Fruit fly (Drosophila melanogaster) whole organism, prepupa: Measurements from ENCODE around the gene Ulp1.
A peak's percentile ranks its signal among the peaks of the same experiment; 100 is the strongest.

Experiments used
- Blimp-1 ChIP-seq: fragments of 200-800 bp; sonication (Bioruptor generic); optimal IDR thresholded peaks from 3 replicates; lab custom pipeline; 2017; ENCODE audit warnings: missing biosample characterization, missing genetic modification characterization, mild to moderate bottlenecking, moderate library complexity, missing genetic modification reagents
- CG10631 ChIP-seq: fragments of 200-800 bp; sonication (Bioruptor generic); optimal IDR thresholded peaks from 2 replicates; lab custom pipeline; 2016; ENCODE audit warnings: missing biosample characterization, missing genetic modification characterization
- CG10669 ChIP-seq: fragments of 200-800 bp; sonication (Bioruptor generic); optimal IDR thresholded peaks from 3 replicates; lab custom pipeline; 2018; ENCODE audit warnings: missing biosample characterization, mild to moderate bottlenecking, missing genetic modification characterization, moderate library complexity
- CG11294 ChIP-seq: fragments of 200-800 bp; sonication (Bioruptor generic); IDR thresholded peaks from 2 replicates; pipeline ENCODE4 v1.3.6; 2022; ENCODE audit warnings: missing biosample characterization, missing genetic modification characterization
- CG11902 ChIP-seq: fragments of 200-800 bp; sonication (Bioruptor generic); optimal IDR thresholded peaks from 3 replicates; lab custom pipeline; 2016; ENCODE audit warnings: missing biosample characterization, missing genetic modification characterization
- CG15336 ChIP-seq: fragments of 200-800 bp; sonication (Bioruptor generic); IDR thresholded peaks from 2 replicates; pipeline ENCODE4 v1.3.6; 2022; ENCODE audit warnings: missing biosample characterization, missing genetic modification characterization
- CG1621 ChIP-seq: fragments of 200-800 bp; sonication (Bioruptor generic); optimal IDR thresholded peaks from 3 replicates; lab custom pipeline; 2018; ENCODE audit warnings: missing biosample characterization, mild to moderate bottlenecking, missing genetic modification characterization
- CG16779 ChIP-seq: fragments of 200-800 bp; sonication (Bioruptor generic); optimal IDR thresholded peaks from 3 replicates; lab custom pipeline; 2017; ENCODE audit warnings: missing biosample characterization, mild to moderate bottlenecking, missing genetic modification characterization
- CG3032 ChIP-seq: fragments of 200-800 bp; optimal IDR thresholded peaks from 2 replicates; lab custom pipeline; 2019; ENCODE audit warnings: missing biosample characterization, mild to moderate bottlenecking, missing genetic modification characterization, moderate library complexity
- CG31627 ChIP-seq: fragments of 200-800 bp; sonication (Bioruptor generic); optimal IDR thresholded peaks from 3 replicates; lab custom pipeline; 2016; ENCODE audit warnings: missing biosample characterization, missing genetic modification characterization
- CG32006 ChIP-seq: fragments of 200-800 bp; sonication (Bioruptor generic); optimal IDR thresholded peaks from 3 replicates; lab custom pipeline; 2017; ENCODE audit warnings: missing biosample characterization, mild to moderate bottlenecking, missing genetic modification characterization
- CG34406 ChIP-seq: fragments of 200-800 bp; sonication (Bioruptor generic); optimal IDR thresholded peaks from 3 replicates; lab custom pipeline; 2016; ENCODE audit warnings: missing biosample characterization, missing genetic modification characterization
- CG3919 ChIP-seq: fragments of 200-800 bp; sonication (Bioruptor generic); optimal IDR thresholded peaks from 3 replicates; lab custom pipeline; 2016; ENCODE audit warnings: missing biosample characterization, missing genetic modification characterization
- CG4318 ChIP-seq: fragments of 200-800 bp; sonication (Bioruptor generic); optimal IDR thresholded peaks from 3 replicates; lab custom pipeline; 2017; ENCODE audit warnings: missing biosample characterization, mild to moderate bottlenecking, missing genetic modification characterization
- CG6163 ChIP-seq: fragments of 200-800 bp; sonication (Bioruptor generic); IDR thresholded peaks from 3 replicates; pipeline ENCODE4 v1.3.6; 2022; ENCODE audit warnings: missing biosample characterization, missing genetic modification characterization
- CG6276 ChIP-seq: fragments of 200-800 bp; sonication (Bioruptor generic); optimal IDR thresholded peaks from 2 replicates; lab custom pipeline; 2017; ENCODE audit warnings: missing biosample characterization, mild to moderate bottlenecking, missing genetic modification characterization
- CG6792 ChIP-seq: fragments of 200-800 bp; sonication (Bioruptor generic); optimal IDR thresholded peaks from 3 replicates; lab custom pipeline; 2016; ENCODE audit warnings: missing biosample characterization, missing genetic modification characterization
- CG6808 ChIP-seq: fragments of 200-800 bp; sonication (Bioruptor generic); optimal IDR thresholded peaks from 3 replicates; lab custom pipeline; 2017; ENCODE audit warnings: missing biosample characterization, missing genetic modification characterization, mild to moderate bottlenecking, moderate library complexity, missing genetic modification reagents
- CG6854 ChIP-seq: fragments of 200-800 bp; sonication (Bioruptor generic); optimal IDR thresholded peaks from 2 replicates; lab custom pipeline; 2017; ENCODE audit warnings: missing biosample characterization, mild to moderate bottlenecking, missing genetic modification characterization
- CG7368 ChIP-seq: fragments of 200-800 bp; sonication (Bioruptor generic); optimal IDR thresholded peaks from 3 replicates; lab custom pipeline; 2016; ENCODE audit warnings: missing biosample characterization, missing genetic modification characterization
- CG8319 ChIP-seq: fragments of 200-800 bp; sonication (Bioruptor generic); optimal IDR thresholded peaks from 3 replicates; lab custom pipeline; 2016; ENCODE audit warnings: missing biosample characterization, missing genetic modification characterization
- CG8632 ChIP-seq: fragments of 200-800 bp; sonication (Bioruptor generic); optimal IDR thresholded peaks from 3 replicates; lab custom pipeline; 2016; ENCODE audit warnings: missing biosample characterization, missing genetic modification characterization
- CG9139 ChIP-seq: fragments of 200-800 bp; sonication (Bioruptor generic); optimal IDR thresholded peaks from 3 replicates; lab custom pipeline; 2017; ENCODE audit warnings: missing biosample characterization, mild to moderate bottlenecking, missing genetic modification characterization
- Eip75B ChIP-seq: fragments of 200-800 bp; sonication (Bioruptor generic); optimal IDR thresholded peaks from 3 replicates; lab custom pipeline; 2016; ENCODE audit warnings: missing biosample characterization, missing genetic modification characterization
- Eip78C ChIP-seq: fragments of 200-800 bp; sonication (Bioruptor generic); peaks from one replicate; lab custom pipeline; 2016; ENCODE audit warnings: missing biosample characterization, missing genetic modification characterization
- Eip93F ChIP-seq: fragments of 200-800 bp; sonication (Bioruptor generic); optimal IDR thresholded peaks from 2 replicates; lab custom pipeline; 2016; ENCODE audit warnings: missing biosample characterization, mild to moderate bottlenecking, missing genetic modification characterization
- Ets21C ChIP-seq: fragments of 200-800 bp; sonication (Bioruptor generic); optimal IDR thresholded peaks from 3 replicates; lab custom pipeline; 2016; ENCODE audit warnings: missing biosample characterization, missing genetic modification characterization
- Ets96B ChIP-seq: fragments of 200-800 bp; optimal IDR thresholded peaks from 2 replicates; lab custom pipeline; 2019; ENCODE audit warnings: missing biosample characterization, mild to moderate bottlenecking, missing genetic modification characterization, moderate library complexity
- Hr39 ChIP-seq: fragments of 200-800 bp; sonication (Bioruptor generic); optimal IDR thresholded peaks from 2 replicates; lab custom pipeline; 2016; ENCODE audit warnings: missing biosample characterization, missing genetic modification characterization
- Hr4 ChIP-seq: fragments of 200-800 bp; sonication (Bioruptor generic); optimal IDR thresholded peaks from 3 replicates; lab custom pipeline; 2016; ENCODE audit warnings: missing biosample characterization, missing genetic modification characterization
- Lpt ChIP-seq: fragments of 200-800 bp; sonication (Bioruptor generic); optimal IDR thresholded peaks from 3 replicates; lab custom pipeline; 2016; ENCODE audit warnings: missing biosample characterization, missing genetic modification characterization
- Met ChIP-seq: fragments of 200-800 bp; sonication (Bioruptor generic); optimal IDR thresholded peaks from 3 replicates; lab custom pipeline; 2016; ENCODE audit warnings: missing biosample characterization, missing genetic modification characterization
- OdsH ChIP-seq: fragments of 200-800 bp; sonication (Bioruptor generic); optimal IDR thresholded peaks from 3 replicates; lab custom pipeline; 2016; ENCODE audit warnings: missing biosample characterization, missing genetic modification characterization
- Sox102F ChIP-seq: fragments of 200-800 bp; sonication (Bioruptor generic); optimal IDR thresholded peaks from 2 replicates; lab custom pipeline; 2016; ENCODE audit warnings: missing biosample characterization, mild to moderate bottlenecking, missing genetic modification characterization
- Sox14 ChIP-seq: fragments of 200-800 bp; sonication (Bioruptor generic); optimal IDR thresholded peaks from 3 replicates; lab custom pipeline; 2016; ENCODE audit warnings: missing biosample characterization, missing genetic modification characterization
- Sox15 ChIP-seq: fragments of 200-800 bp; sonication (Bioruptor generic); optimal IDR thresholded peaks from 3 replicates; lab custom pipeline; 2016; ENCODE audit warnings: missing biosample characterization, missing genetic modification characterization
- achi ChIP-seq: fragments of 200-800 bp; sonication (Bioruptor generic); optimal IDR thresholded peaks from 3 replicates; lab custom pipeline; 2016; ENCODE audit warnings: missing biosample characterization, missing genetic modification characterization
- acj6 ChIP-seq: fragments of 200-800 bp; sonication (Bioruptor generic); optimal IDR thresholded peaks from 3 replicates; lab custom pipeline; 2016; ENCODE audit warnings: missing biosample characterization, missing genetic modification characterization
- cyc ChIP-seq: fragments of 200-800 bp; sonication (Bioruptor generic); optimal IDR thresholded peaks from 3 replicates; lab custom pipeline; 2016; ENCODE audit warnings: missing biosample characterization, missing genetic modification characterization
- dsx ChIP-seq: fragments of 200-800 bp; optimal IDR thresholded peaks from 3 replicates; lab custom pipeline; 2019; ENCODE audit warnings: missing biosample characterization, mild to moderate bottlenecking, missing genetic modification characterization, moderate library complexity; ENCODE audit not compliant: poor library complexity, severe bottlenecking
- eg ChIP-seq: fragments of 200-800 bp; sonication (Bioruptor generic); IDR thresholded peaks from 3 replicates; pipeline ENCODE4 v1.3.6; 2022; ENCODE audit warnings: missing biosample characterization, missing genetic modification characterization
- esn ChIP-seq: fragments of 200-800 bp; sonication (Bioruptor generic); optimal IDR thresholded peaks from 2 replicates; lab custom pipeline; 2016; ENCODE audit warnings: missing biosample characterization, mild to moderate bottlenecking, missing genetic modification characterization, moderate library complexity
- fd59A ChIP-seq: fragments of 200-800 bp; sonication (Bioruptor generic); optimal IDR thresholded peaks from 2 replicates; lab custom pipeline; 2017; ENCODE audit warnings: missing biosample characterization, mild to moderate bottlenecking, missing genetic modification characterization, missing genetic modification reagents
- fd85E ChIP-seq: fragments of 200-800 bp; sonication (Bioruptor generic); optimal IDR thresholded peaks from 3 replicates; lab custom pipeline; 2016; ENCODE audit warnings: missing biosample characterization, missing genetic modification characterization
- fkh ChIP-seq: fragments of 200-800 bp; sonication (Bioruptor generic); optimal IDR thresholded peaks from 3 replicates; lab custom pipeline; 2017; ENCODE audit warnings: missing biosample characterization, mild to moderate bottlenecking, missing genetic modification characterization, moderate library complexity
- pdm3 ChIP-seq: fragments of 200-800 bp; sonication (Bioruptor generic); optimal IDR thresholded peaks from 3 replicates; lab custom pipeline; 2016; ENCODE audit warnings: missing biosample characterization, missing genetic modification characterization
- salr ChIP-seq, 2 experiments: fragments of 200-800 bp; sonication (Bioruptor generic); optimal IDR thresholded peaks; 3 replicates each; lab custom pipeline; 2016 to 2018; ENCODE audit warnings: missing biosample characterization in 2 of 2, missing genetic modification characterization in 2 of 2, mild to moderate bottlenecking in 1 of 2
- ss ChIP-seq, 2 experiments: fragments of 200-800 bp; sonication (Bioruptor generic); optimal IDR thresholded peaks; 2 replicates in 1 of 2; 3 replicates in 1 of 2; lab custom pipeline; 2017 to 2018; ENCODE audit warnings: mild to moderate bottlenecking in 2 of 2, missing biosample characterization in 2 of 2, missing genetic modification characterization in 2 of 2, moderate library complexity in 1 of 2
- svp ChIP-seq: fragments of 200-800 bp; sonication (Bioruptor generic); peaks from one replicate; lab custom pipeline; 2016; ENCODE audit warnings: missing biosample characterization, missing genetic modification characterization
- topi ChIP-seq: fragments of 200-800 bp; sonication (Bioruptor generic); optimal IDR thresholded peaks from 3 replicates; lab custom pipeline; 2016; ENCODE audit warnings: missing biosample characterization, missing genetic modification characterization
- vri ChIP-seq: fragments of 200-800 bp; sonication (Bioruptor generic); optimal IDR thresholded peaks from 3 replicates; lab custom pipeline; 2016; ENCODE audit warnings: missing biosample characterization, mild to moderate bottlenecking, missing genetic modification characterization

The Ulp1 gene

dm6 chrX:19247200-19248052, 39.4 kb upstream of the Ulp1 start, which contains the start of gene CG7992:
CG7992 (minus strand) TSS chrX:19247250.
- TF ChIP-seq CG6792 (GFP tag; lab: Kevin White, UChicago) (peak; percentile 56), CG16779 (tag; lab: Kevin White, UChicago) (no peak), fd59A (GFP tag; lab: Kevin White, UChicago) (no peak), CG3032 (no peak), Blimp-1 (GFP tag; lab: Kevin White, UChicago) (no peak), esn (GFP tag; lab: Kevin White, UChicago) (peak; percentile 64), dsx (GFP tag; lab: Kevin White, UChicago) (no peak), Met (GFP tag; lab: Kevin White, UChicago) (no peak), CG8319 (GFP tag; lab: Kevin White, UChicago) (no peak), achi (peak; percentile 4), fkh (GFP tag; lab: Kevin White, UChicago) (peak; percentile 12), pdm3 (GFP tag; lab: Kevin White, UChicago) (peak; percentile 45), Eip75B (GFP tag; lab: Kevin White, UChicago) (no peak), CG4318 (GFP tag; lab: Kevin White, UChicago) (no peak), CG10631 (GFP tag; lab: Kevin White, UChicago) (peak; percentile 15), Ets96B (no peak), Eip78C (GFP tag; lab: Kevin White, UChicago) (peak; percentile 80), CG31627 (GFP tag; lab: Kevin White, UChicago) (peak; percentile 47), Sox14 (GFP tag; lab: Kevin White, UChicago) (peak; percentile 33), cyc (GFP tag; lab: Kevin White, UChicago) (peak; percentile 41), CG11294 (GFP tag; lab: Robert Waterston, UW) (no peak), CG7368 (GFP tag; lab: Kevin White, UChicago) (no peak), CG10669 (GFP tag; lab: Kevin White, UChicago) (no peak), CG15336 (GFP tag; lab: Robert Waterston, UW) (no peak), CG8632 (GFP tag; lab: Kevin White, UChicago) (peak; percentile 40), Eip93F (no peak), CG6808 (GFP tag; lab: Kevin White, UChicago) (no peak), CG9139 (GFP tag; lab: Kevin White, UChicago) (no peak), Ets21C (GFP tag; lab: Kevin White, UChicago) (no peak), CG3919 (no peak), CG34406 (peak; percentile 56), eg (GFP tag; lab: Robert Waterston, UW) (0 out of 3 replicates have a peak, but pooled peaks have one; percentile 31), salr (GFP tag; optimal IDR thresholded peaks at IDR 0.05; lab: Kevin White, UChicago) (no peak), CG6163 (GFP tag; lab: Robert Waterston, UW) (no peak), OdsH (GFP tag; lab: Kevin White, UChicago) (peak; percentile 55), vri (GFP tag; lab: Kevin White, UChicago) (peak; percentile 43), acj6 (peak; percentile 51), fd85E (GFP tag; lab: Kevin White, UChicago) (no peak), Sox15 (GFP tag; lab: Kevin White, UChicago) (peak; percentile 31), Hr4 (GFP tag; lab: Kevin White, UChicago) (peak; percentile 22), CG11902 (GFP tag; lab: Kevin White, UChicago) (peak; percentile 6), Hr39 (GFP tag; lab: Kevin White, UChicago) (peak; percentile 51), CG6854 (GFP tag; lab: Kevin White, UChicago) (no peak), Lpt (GFP tag; lab: Kevin White, UChicago) (no peak), svp (GFP tag; lab: Kevin White, UChicago) (no peak), Sox102F (GFP tag; lab: Kevin White, UChicago) (no peak), CG6276 (no peak), ss (GFP tag; optimal IDR thresholded peaks at IDR 0.05; lab: Kevin White, UChicago) (no peak), CG32006 (GFP tag; lab: Kevin White, UChicago) (peak; percentile 30), topi (peak; percentile 58), CG1621 (tag; lab: Kevin White, UChicago) (no peak)
